Worm (Caenorhabditis elegans) whole organism, late embryonic: ENCODE data around the gene flp-19.

Experiments used
- ama-1 ChIP-seq: fragments of 150-350 bp; optimal IDR thresholded peaks from 2 replicates; lab custom pipeline; 2014
- ceh-9 ChIP-seq: sonication (generic microtip); optimal IDR thresholded peaks from 2 replicates; lab custom pipeline; 2016; ENCODE audit warnings: mild to moderate bottlenecking, missing genetic modification characterization, inconsistent platforms, missing compliant biosample characterization
- dmd-4 ChIP-seq: sonication (generic microtip); optimal IDR thresholded peaks from 2 replicates; lab custom pipeline; 2016; ENCODE audit warnings: borderline replicate concordance, missing genetic modification characterization, missing compliant biosample characterization
- elt-2 ChIP-seq: sonication (generic microtip); optimal IDR thresholded peaks from 2 replicates; lab custom pipeline; 2016; ENCODE audit warnings: missing genetic modification reagents, missing genetic modification characterization, missing compliant biosample characterization
- lin-11 ChIP-seq: fragments of 200-800 bp; sonication (Bioruptor generic); optimal IDR thresholded peaks from 2 replicates; lab custom pipeline; 2018; ENCODE audit warnings: mild to moderate bottlenecking, missing genetic modification characterization, missing compliant biosample characterization
- mec-3 ChIP-seq: sonication (generic microtip); optimal IDR thresholded peaks from 2 replicates; lab custom pipeline; 2016; ENCODE audit warnings: borderline replicate concordance, missing genetic modification characterization, missing compliant biosample characterization
- pha-4 ChIP-seq: fragments of 150-350 bp; optimal IDR thresholded peaks from 2 replicates; lab custom pipeline; 2018; ENCODE audit warnings: missing biosample characterization, missing genetic modification reagents, missing genetic modification characterization
- pqm-1 ChIP-seq: sonication (generic microtip); optimal IDR thresholded peaks from 2 replicates; lab custom pipeline; 2016; ENCODE audit warnings: missing genetic modification characterization, missing compliant biosample characterization
- sox-4 ChIP-seq: sonication (generic microtip); optimal IDR thresholded peaks from 2 replicates; lab custom pipeline; 2017; ENCODE audit warnings: mild to moderate bottlenecking, missing genetic modification characterization, inconsistent platforms, missing compliant biosample characterization

DNA sequence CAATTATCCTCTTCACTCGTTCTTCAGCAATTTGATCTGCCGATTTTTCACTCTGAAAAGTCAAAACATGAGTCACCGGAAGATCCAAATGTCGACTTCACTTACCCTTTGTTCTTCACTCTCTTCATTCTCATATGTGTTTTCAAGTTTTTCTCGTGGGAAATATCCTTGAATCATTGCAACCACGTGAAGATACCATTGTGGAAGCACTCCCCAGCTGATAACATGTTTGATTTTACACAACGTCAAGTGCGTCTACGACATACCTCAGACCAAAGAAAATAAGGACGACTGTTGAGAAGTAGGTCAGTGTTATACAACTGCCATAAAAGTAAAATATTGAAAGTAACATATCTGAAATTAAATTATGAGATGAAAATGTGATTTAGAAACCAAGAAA, 24.0 kb downstream of the flp-19 start, which contains the start of gene M79.2:
- TF ChIP-seq dmd-4 (tag; lab: Kevin White, UChicago) (no peak), elt-2 (tag; lab: Kevin White, UChicago) (no peak), ama-1 (no peak), sox-4 (tag; lab: Kevin White, UChicago) (no peak), pqm-1 (tag; lab: Kevin White, UChicago) (no peak), mec-3 (tag; lab: Kevin White, UChicago) (no peak), ceh-9 (tag; lab: Kevin White, UChicago) (no peak), pha-4 (tag; lab: Kevin White, UChicago) (no peak), lin-11 (tag; lab: Kevin White, UChicago) (no peak)
